Worm (Caenorhabditis elegans) whole organism, L3 larva: Measurements from ENCODE around the gene srx-134.

Experiments
- egl-27 ChIP-seq: sonication (generic microtip); optimal IDR thresholded peaks from 4 replicates; lab custom pipeline; 2017; ENCODE audit warnings: missing biosample characterization, missing genetic modification reagents, missing genetic modification characterization
- elt-2 ChIP-seq: sonication (generic microtip); optimal IDR thresholded peaks from 2 replicates; lab custom pipeline; 2016; ENCODE audit warnings: missing genetic modification reagents, mild to moderate bottlenecking, missing genetic modification characterization, missing compliant biosample characterization
- nhr-23 ChIP-seq: fragments of 150-350 bp; optimal IDR thresholded peaks from 2 replicates; lab custom pipeline; 2014; ENCODE audit warnings: missing biosample characterization, missing genetic modification reagents, missing genetic modification characterization
- nhr-25 ChIP-seq: sonication (generic microtip); optimal IDR thresholded peaks from 2 replicates; lab custom pipeline; 2017; ENCODE audit warnings: missing biosample characterization, missing genetic modification characterization
- nhr-76 ChIP-seq: fragments of 150-350 bp; sonication (generic microtip); optimal IDR thresholded peaks from 5 replicates; lab custom pipeline; 2014; ENCODE audit warnings: missing biosample characterization, missing genetic modification characterization
- nhr-77 ChIP-seq: fragments of 150-350 bp; optimal IDR thresholded peaks from 2 replicates; lab custom pipeline; 2014; ENCODE audit warnings: missing biosample characterization, missing genetic modification characterization
- pha-4 ChIP-seq: fragments of 150-350 bp; optimal IDR thresholded peaks from 2 replicates; lab custom pipeline; 2014; ENCODE audit warnings: missing biosample characterization, missing genetic modification reagents, missing genetic modification characterization
- ztf-11 ChIP-seq: fragments of 150-350 bp; optimal IDR thresholded peaks from 2 replicates; lab custom pipeline; 2014; ENCODE audit warnings: missing biosample characterization, missing genetic modification characterization

DNA sequence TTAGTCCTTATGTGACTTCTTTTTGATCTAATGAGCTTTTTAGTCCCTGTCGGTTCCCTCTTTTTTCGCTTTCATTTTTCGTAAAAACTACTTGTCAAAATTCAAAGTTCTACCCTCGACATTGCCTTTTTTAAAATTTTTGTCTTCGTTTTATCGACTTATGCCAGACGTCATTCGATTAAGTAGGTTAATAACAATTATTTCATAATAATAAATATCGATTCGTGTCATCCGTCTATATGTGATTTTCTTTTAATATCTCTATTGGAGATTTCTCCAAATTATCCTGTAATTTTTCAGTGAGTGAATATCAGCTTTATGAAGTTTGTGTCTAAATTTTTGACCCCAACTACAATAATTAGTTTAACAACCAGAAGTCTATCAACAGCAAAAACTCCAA is 33.5 kb downstream of the srx-134 start, which contains the start of gene hpo-31:
- TF ChIP-seq egl-27 (tag; lab: Kevin White, UChicago) (no peak), nhr-76 (tag; lab: Kevin White, UChicago) (no peak), elt-2 (tag; lab: Kevin White, UChicago) (no peak), nhr-25 (no peak), pha-4 (tag; lab: Kevin White, UChicago) (no peak), ztf-11 (no peak), nhr-77 (tag; lab: Kevin White, UChicago) (no peak), nhr-23 (no peak)
